Fruit fly (Drosophila melanogaster) Kc167 (cell line): ENCODE results near the gene Tbcc.

Experiments used
- Sin3A ChIP-seq: fragments of >200 bp; optimal IDR thresholded peaks from 2 replicates; lab custom pipeline; 2018; ENCODE audit warnings: missing external identifiers
- h ChIP-seq: fragments of >200 bp; optimal IDR thresholded peaks from 3 replicates; lab custom pipeline; 2018; ENCODE audit warnings: missing external identifiers

- no peak for TF ChIP-seq h (lab: Kevin White, UChicago)
- TF ChIP-seq Sin3A: no peak
These were observed 8.2 kb downstream of the Tbcc start for dm6 chr2L:4179386-4179785.
